Worm (Caenorhabditis elegans) whole organism, midembryonic: ENCODE data around the gene gss-1.

Experiments used
- T22C8.4 ChIP-seq: fragments of 200-800 bp; sonication (Bioruptor generic); IDR thresholded peaks from 2 replicates; pipeline ENCODE4 v1.3.6; 2022; ENCODE audit warnings: missing genetic modification characterization, missing compliant biosample characterization
- cog-1 ChIP-seq: sonication (generic microtip); optimal IDR thresholded peaks from 2 replicates; lab custom pipeline; 2016; ENCODE audit warnings: missing genetic modification characterization, missing compliant biosample characterization
- flt-1 ChIP-seq: fragments of 200-800 bp; sonication (Bioruptor generic); IDR thresholded peaks from 2 replicates; pipeline ENCODE4 v1.3.6; 2022; ENCODE audit warnings: missing genetic modification characterization, missing compliant biosample characterization
- klf-2 ChIP-seq: fragments of 200-800 bp; sonication (Bioruptor generic); conservative IDR thresholded peaks from 2 replicates; pipeline ENCODE4 v1.3.6; 2022; ENCODE audit warnings: missing genetic modification reagents, missing genetic modification characterization, missing compliant biosample characterization
- med-1 ChIP-seq: sonication (generic microtip); optimal IDR thresholded peaks from 2 replicates; lab custom pipeline; 2017; ENCODE audit warnings: missing genetic modification characterization, mild to moderate bottlenecking, missing compliant biosample characterization, antibody characterized with exemption, missing genetic modification reagents; ENCODE audit not compliant: insufficient read depth
- ref-1 ChIP-seq: fragments of 200-800 bp; sonication (Bioruptor generic); conservative IDR thresholded peaks from 2 replicates; pipeline ENCODE4 v1.3.6; 2022; ENCODE audit warnings: missing genetic modification reagents, missing genetic modification characterization, missing compliant biosample characterization
- tab-1 ChIP-seq: fragments of 200-800 bp; sonication (Bioruptor generic); IDR thresholded peaks from 2 replicates; pipeline ENCODE4 v1.3.6; 2022; ENCODE audit warnings: missing genetic modification characterization, missing compliant biosample characterization
- ztf-23 ChIP-seq: fragments of 200-800 bp; sonication (Bioruptor generic); IDR thresholded peaks from 2 replicates; pipeline ENCODE4 v1.3.6; 2022; ENCODE audit warnings: missing genetic modification reagents, missing genetic modification characterization, missing compliant biosample characterization
- ztf-29 ChIP-seq: fragments of 200-800 bp; sonication (Bioruptor generic); IDR thresholded peaks from 2 replicates; pipeline ENCODE4 v1.3.6; 2022; ENCODE audit warnings: missing genetic modification reagents, missing genetic modification characterization, missing compliant biosample characterization

The gss-1 gene

DNA sequence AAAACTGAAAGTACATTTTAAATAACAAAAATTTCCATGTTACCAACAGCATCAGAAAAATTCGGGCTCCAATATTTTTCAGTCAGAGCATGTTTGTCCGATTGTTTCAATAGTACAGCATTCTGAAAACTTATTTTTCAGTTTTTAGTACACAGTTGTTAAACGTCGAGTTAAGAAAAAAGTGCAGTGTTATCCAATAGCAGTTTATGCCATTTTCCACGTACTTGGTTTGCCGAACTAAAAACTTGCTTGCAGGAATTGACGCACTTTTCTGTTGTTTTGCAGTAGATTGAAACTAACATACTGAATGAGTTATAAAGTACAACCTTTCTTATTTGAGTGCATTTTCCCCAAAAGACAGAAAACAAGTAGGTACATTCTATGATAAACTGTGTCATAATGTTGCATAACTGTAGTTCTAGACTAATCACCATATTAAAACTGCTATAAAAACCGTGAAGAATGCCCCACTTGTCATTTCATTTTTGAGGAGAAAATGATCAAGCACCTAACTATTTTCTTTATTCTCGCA, 17.8 kb downstream of the gss-1 start, which contains the start of the genes Y51B9A.14 and Y51B9A.8:
TSS of gene Y51B9A.14 (minus strand) at position 101 of the 532 bp plus-strand sequence.
TSS of gene Y51B9A.8 (plus strand) at position 482 of the 532 bp plus-strand sequence.
- TF ChIP-seq ztf-29 (GFP tag; lab: Robert Waterston, UW) (no peak), ref-1 (GFP tag; lab: Robert Waterston, UW) (no peak), tab-1 (no peak), cog-1 (no peak), ztf-23 (GFP tag; lab: Robert Waterston, UW) (no peak), T22C8.4 (GFP tag; lab: Robert Waterston, UW) (no peak)

DNA sequence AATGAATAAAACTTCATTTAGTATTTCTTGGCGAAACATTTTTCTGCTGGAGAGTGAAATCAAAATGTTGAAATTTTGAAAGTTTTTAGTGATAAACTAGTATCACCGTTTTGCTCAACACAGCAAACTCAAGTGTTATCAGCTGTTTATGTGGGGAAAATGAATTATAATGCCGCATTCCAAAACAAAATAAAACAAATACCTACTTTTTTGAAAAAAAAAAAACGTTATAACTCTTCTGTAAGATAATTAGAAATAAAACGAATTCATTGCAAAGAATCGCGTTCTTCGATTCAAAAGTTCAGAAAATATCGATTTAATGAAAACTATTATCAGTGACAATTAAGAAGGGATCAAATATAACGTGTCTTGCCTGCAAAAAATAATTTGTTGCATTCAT, 18.7 kb downstream of the gss-1 start, which contains the start of gene Y51B9A.9:
TSS of gene Y51B9A.9 (minus strand) at position 101 of the 400 bp plus-strand sequence.
- TF ChIP-seq flt-1 (GFP tag; lab: Robert Waterston, UW): no peak
- TF ChIP-seq T22C8.4 (GFP tag; lab: Robert Waterston, UW): no peak
- TF ChIP-seq ref-1 (GFP tag; lab: Robert Waterston, UW): no peak
- no peak for TF ChIP-seq ztf-29 (GFP tag; lab: Robert Waterston, UW)
- TF ChIP-seq cog-1: no peak
- TF ChIP-seq tab-1: no peak

DNA sequence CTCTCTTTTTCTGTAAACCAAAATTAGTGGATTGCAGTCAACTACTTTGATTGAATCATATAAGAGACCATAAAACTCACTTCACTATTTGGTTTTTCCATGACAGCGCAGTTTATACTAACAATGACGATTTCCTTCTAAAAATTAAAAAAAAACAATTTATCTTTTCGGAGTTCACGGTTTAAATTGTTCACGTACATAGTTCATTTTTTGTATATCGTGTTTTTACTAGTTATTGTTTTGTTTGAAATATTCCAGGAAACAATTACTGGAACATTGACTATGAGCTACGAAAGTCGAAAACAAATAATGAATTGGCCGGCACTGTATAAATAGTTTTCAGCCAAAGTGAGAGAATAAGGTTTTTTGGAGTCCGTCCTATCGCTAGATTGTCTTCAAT, 23.5 kb downstream of the gss-1 start, which contains the start of gene lido-17:
TSS of gene lido-17 (minus strand) at position 101 of the 400 bp plus-strand sequence.
- no peak for TF ChIP-seq ztf-29 (GFP tag; lab: Robert Waterston, UW)
- no peak for TF ChIP-seq tab-1
- no peak for TF ChIP-seq klf-2 (GFP tag; lab: Robert Waterston, UW)
- TF ChIP-seq ref-1 (GFP tag; lab: Robert Waterston, UW): no peak
- no peak for TF ChIP-seq ztf-23 (GFP tag; lab: Robert Waterston, UW)
- no peak for TF ChIP-seq flt-1 (GFP tag; lab: Robert Waterston, UW)
- TF ChIP-seq med-1 (GFP tag; lab: Kevin White, UChicago): no peak
- TF ChIP-seq T22C8.4 (GFP tag; lab: Robert Waterston, UW): no peak
- TF ChIP-seq cog-1: no peak

DNA sequence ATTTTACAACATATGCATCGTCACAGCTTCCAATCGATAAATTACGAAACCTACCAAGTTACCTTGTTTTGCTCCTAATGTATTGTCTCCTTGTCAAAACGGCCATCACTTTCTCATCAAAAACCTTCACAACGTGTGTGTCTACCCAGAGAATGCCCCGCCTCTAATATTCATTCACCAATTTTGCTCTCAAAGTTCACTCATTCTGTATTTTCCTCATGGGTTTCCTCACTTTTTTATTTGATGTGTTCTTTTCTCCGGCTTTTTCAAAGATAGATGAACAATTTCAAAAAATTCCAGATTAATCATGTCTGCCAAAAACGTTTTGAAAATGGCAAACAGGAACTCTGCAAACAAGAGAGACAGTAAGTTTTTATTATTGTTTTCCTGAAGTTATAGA, 31.0 kb downstream of the gss-1 start, which contains the start of gene C06C3.7:
TSS of gene C06C3.7 (plus strand) at position 301 of the 400 bp plus-strand sequence.
- no peak for TF ChIP-seq flt-1 (GFP tag; lab: Robert Waterston, UW)
- no peak for TF ChIP-seq ztf-29 (GFP tag; lab: Robert Waterston, UW)

DNA sequence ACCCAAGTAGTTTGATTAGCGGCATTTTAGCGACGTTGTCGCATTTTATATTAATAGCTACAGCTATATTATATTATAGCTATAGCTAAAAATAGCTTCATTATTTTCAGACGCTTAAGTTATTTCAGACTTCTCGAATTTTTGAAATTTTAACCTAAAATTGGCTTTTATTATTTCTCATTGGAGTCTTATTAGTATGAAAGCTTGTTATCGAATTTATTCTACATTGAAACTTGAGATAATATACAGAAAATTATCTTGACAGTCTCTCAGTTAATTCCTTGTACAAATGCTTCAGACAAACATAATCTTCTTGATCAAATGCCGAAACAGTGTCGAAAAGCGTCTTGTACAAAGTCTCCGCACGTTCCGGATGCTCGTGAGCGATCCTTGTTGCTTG, 36.4 kb downstream of the gss-1 start, which contains the start of gene srh-48:
TSS of gene srh-48 (plus strand) at position 301 of the 400 bp plus-strand sequence.
- TF ChIP-seq ztf-29 (GFP tag; lab: Robert Waterston, UW) (no peak), med-1 (GFP tag; lab: Kevin White, UChicago) (no peak), tab-1 (no peak), T22C8.4 (GFP tag; lab: Robert Waterston, UW) (no peak), cog-1 (no peak), flt-1 (GFP tag; lab: Robert Waterston, UW) (no peak), ztf-23 (GFP tag; lab: Robert Waterston, UW) (no peak), klf-2 (GFP tag; lab: Robert Waterston, UW) (no peak), ref-1 (GFP tag; lab: Robert Waterston, UW) (no peak)

DNA sequence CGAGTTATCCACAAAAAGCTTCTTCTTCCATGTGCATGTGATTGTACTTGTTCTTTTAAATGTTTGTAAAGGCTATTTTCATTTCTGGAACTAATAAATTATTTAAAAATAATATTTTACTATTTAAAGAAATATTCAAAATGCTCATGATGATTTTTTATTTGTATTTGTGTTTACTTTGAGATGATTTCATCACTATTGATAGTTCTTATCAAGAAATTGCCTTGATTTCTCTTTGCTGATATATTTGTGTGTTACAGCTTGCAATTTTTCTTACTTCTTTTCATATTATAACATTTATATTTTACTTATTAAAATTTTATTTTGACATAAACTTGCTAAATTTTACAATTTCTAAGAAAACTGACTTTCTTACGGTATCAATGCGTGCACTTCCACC, 38.1 kb downstream of the gss-1 start:
- no peak for TF ChIP-seq ref-1 (GFP tag; lab: Robert Waterston, UW)
- no peak for TF ChIP-seq tab-1
- TF ChIP-seq ztf-23 (GFP tag; lab: Robert Waterston, UW): no peak
- no peak for TF ChIP-seq klf-2 (GFP tag; lab: Robert Waterston, UW)
- no peak for TF ChIP-seq ztf-29 (GFP tag; lab: Robert Waterston, UW)
- no peak for TF ChIP-seq cog-1
- TF ChIP-seq med-1 (GFP tag; lab: Kevin White, UChicago): no peak
- TF ChIP-seq flt-1 (GFP tag; lab: Robert Waterston, UW): no peak
- no peak for TF ChIP-seq T22C8.4 (GFP tag; lab: Robert Waterston, UW)

DNA sequence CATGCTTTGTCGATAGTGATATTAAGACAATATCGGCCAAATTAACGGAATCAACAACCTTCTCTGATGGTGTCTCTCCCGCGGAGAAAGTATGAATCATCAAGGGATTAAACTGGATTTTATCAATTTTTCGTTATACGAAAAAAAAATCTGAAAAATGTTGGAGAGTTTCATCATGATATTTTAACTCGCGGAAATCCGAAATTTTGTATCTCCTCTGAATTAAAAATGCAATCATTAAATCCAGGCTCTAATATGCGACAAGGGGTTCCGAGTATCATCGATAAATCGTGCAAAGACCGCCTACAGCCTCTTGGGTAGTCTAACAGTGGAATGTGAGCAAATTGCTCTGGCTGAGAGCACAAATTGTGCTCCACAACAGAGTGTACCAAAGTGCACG, 39.1 kb downstream of the gss-1 start, which contains the start of gene C06C3.10:
TSS of gene C06C3.10 (minus strand) at position 101 of the 400 bp plus-strand sequence.
- TF ChIP-seq med-1 (GFP tag; lab: Kevin White, UChicago) (no peak), cog-1 (no peak), tab-1 (no peak), ztf-23 (GFP tag; lab: Robert Waterston, UW) (no peak), T22C8.4 (GFP tag; lab: Robert Waterston, UW) (no peak), flt-1 (GFP tag; lab: Robert Waterston, UW) (no peak), ztf-29 (GFP tag; lab: Robert Waterston, UW) (no peak)

DNA sequence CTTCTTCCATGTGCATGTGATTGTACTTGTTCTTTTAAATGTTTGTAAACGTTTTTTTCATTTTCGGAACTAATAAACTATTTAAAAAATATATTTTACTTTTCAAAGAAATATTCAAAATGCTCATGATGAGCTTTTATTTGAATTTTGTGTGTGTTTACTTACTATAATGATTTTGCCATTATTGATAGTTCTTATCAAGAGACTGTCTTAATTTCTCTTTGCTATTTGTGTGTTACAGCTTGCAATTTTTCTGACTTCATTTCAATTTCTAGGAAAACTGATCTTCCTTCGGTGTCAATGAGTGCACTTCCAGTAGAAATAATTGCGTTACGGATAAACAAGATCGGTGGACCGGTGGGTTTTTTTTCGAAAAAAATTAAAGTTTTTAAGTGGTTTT, 41.4 kb downstream of the gss-1 start, which contains the start of gene C06C3.12:
TSS of gene C06C3.12 (plus strand) at position 301 of the 400 bp plus-strand sequence.
- TF ChIP-seq ztf-23 (GFP tag; lab: Robert Waterston, UW) (no peak), flt-1 (GFP tag; lab: Robert Waterston, UW) (no peak), cog-1 (no peak), ztf-29 (GFP tag; lab: Robert Waterston, UW) (no peak), ref-1 (GFP tag; lab: Robert Waterston, UW) (no peak), tab-1 (no peak), T22C8.4 (GFP tag; lab: Robert Waterston, UW) (no peak), med-1 (GFP tag; lab: Kevin White, UChicago) (no peak), klf-2 (GFP tag; lab: Robert Waterston, UW) (no peak)

DNA sequence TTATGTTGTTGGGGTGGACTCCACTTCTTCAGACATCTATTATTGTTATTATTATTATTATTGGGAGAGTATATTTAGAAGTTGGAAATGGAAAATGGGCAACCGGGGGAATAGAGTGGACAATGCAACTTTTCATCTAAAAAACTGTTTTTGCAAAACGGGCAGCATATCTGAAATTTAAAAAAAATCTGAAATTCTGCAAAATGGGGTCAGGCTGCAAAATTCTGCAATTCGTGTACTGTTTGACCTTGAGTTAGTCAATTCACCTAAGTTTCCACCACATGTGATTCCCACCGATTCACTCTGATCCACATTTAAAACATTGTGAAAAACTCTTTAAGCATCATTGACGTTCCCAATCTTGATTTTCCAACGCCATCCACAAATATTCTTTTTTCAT, 43.2 kb downstream of the gss-1 start, which contains the start of gene C06C3.4:
TSS of gene C06C3.4 (plus strand) at position 301 of the 400 bp plus-strand sequence.
- no peak for TF ChIP-seq cog-1
- no peak for TF ChIP-seq klf-2 (GFP tag; lab: Robert Waterston, UW)
- TF ChIP-seq med-1 (GFP tag; lab: Kevin White, UChicago): no peak
- no peak for TF ChIP-seq ztf-23 (GFP tag; lab: Robert Waterston, UW)
- TF ChIP-seq ref-1 (GFP tag; lab: Robert Waterston, UW): no peak
- TF ChIP-seq tab-1: no peak
- TF ChIP-seq flt-1 (GFP tag; lab: Robert Waterston, UW): no peak
- TF ChIP-seq ztf-29 (GFP tag; lab: Robert Waterston, UW): no peak
- TF ChIP-seq T22C8.4 (GFP tag; lab: Robert Waterston, UW): no peak
